Fruit fly (Drosophila melanogaster) whole organism, prepupa: ENCODE data around the gene NimB5.

Experiments
- Blimp-1 ChIP-seq: fragments of 200-800 bp; sonication (Bioruptor generic); optimal IDR thresholded peaks from 3 replicates; lab custom pipeline; 2017; ENCODE audit warnings: missing biosample characterization, missing genetic modification characterization, mild to moderate bottlenecking, moderate library complexity, missing genetic modification reagents
- CG11294 ChIP-seq: fragments of 200-800 bp; sonication (Bioruptor generic); IDR thresholded peaks from 2 replicates; pipeline ENCODE4 v1.3.6; 2022; ENCODE audit warnings: missing biosample characterization, missing genetic modification characterization
- CG11762 ChIP-seq: fragments of 200-800 bp; sonication (Bioruptor generic); optimal IDR thresholded peaks from 3 replicates; lab custom pipeline; 2016; ENCODE audit warnings: missing biosample characterization, missing genetic modification characterization; ENCODE audit not compliant: insufficient read depth
- CG11902 ChIP-seq: fragments of 200-800 bp; sonication (Bioruptor generic); optimal IDR thresholded peaks from 3 replicates; lab custom pipeline; 2016; ENCODE audit warnings: missing biosample characterization, missing genetic modification characterization
- CG15336 ChIP-seq: fragments of 200-800 bp; sonication (Bioruptor generic); IDR thresholded peaks from 2 replicates; pipeline ENCODE4 v1.3.6; 2022; ENCODE audit warnings: missing biosample characterization, missing genetic modification characterization
- CG1621 ChIP-seq: fragments of 200-800 bp; sonication (Bioruptor generic); optimal IDR thresholded peaks from 3 replicates; lab custom pipeline; 2018; ENCODE audit warnings: missing biosample characterization, mild to moderate bottlenecking, missing genetic modification characterization
- CG31627 ChIP-seq: fragments of 200-800 bp; sonication (Bioruptor generic); optimal IDR thresholded peaks from 3 replicates; lab custom pipeline; 2016; ENCODE audit warnings: missing biosample characterization, missing genetic modification characterization
- CG6163 ChIP-seq: fragments of 200-800 bp; sonication (Bioruptor generic); IDR thresholded peaks from 3 replicates; pipeline ENCODE4 v1.3.6; 2022; ENCODE audit warnings: missing biosample characterization, missing genetic modification characterization
- CG6808 ChIP-seq: fragments of 200-800 bp; sonication (Bioruptor generic); optimal IDR thresholded peaks from 3 replicates; lab custom pipeline; 2017; ENCODE audit warnings: missing biosample characterization, missing genetic modification characterization, mild to moderate bottlenecking, moderate library complexity, missing genetic modification reagents
- CG6854 ChIP-seq: fragments of 200-800 bp; sonication (Bioruptor generic); optimal IDR thresholded peaks from 2 replicates; lab custom pipeline; 2017; ENCODE audit warnings: missing biosample characterization, mild to moderate bottlenecking, missing genetic modification characterization
- CG9139 ChIP-seq: fragments of 200-800 bp; sonication (Bioruptor generic); optimal IDR thresholded peaks from 3 replicates; lab custom pipeline; 2017; ENCODE audit warnings: missing biosample characterization, mild to moderate bottlenecking, missing genetic modification characterization
- Ets21C ChIP-seq: fragments of 200-800 bp; sonication (Bioruptor generic); optimal IDR thresholded peaks from 3 replicates; lab custom pipeline; 2016; ENCODE audit warnings: missing biosample characterization, missing genetic modification characterization
- Ets96B ChIP-seq: fragments of 200-800 bp; optimal IDR thresholded peaks from 2 replicates; lab custom pipeline; 2019; ENCODE audit warnings: missing biosample characterization, mild to moderate bottlenecking, missing genetic modification characterization, moderate library complexity
- Gug ChIP-seq: fragments of 200-800 bp; sonication (Bioruptor generic); IDR thresholded peaks from 2 replicates; pipeline ENCODE4 v1.3.6; 2022; ENCODE audit warnings: missing biosample characterization, missing genetic modification characterization
- Sox14 ChIP-seq: fragments of 200-800 bp; sonication (Bioruptor generic); optimal IDR thresholded peaks from 3 replicates; lab custom pipeline; 2016; ENCODE audit warnings: missing biosample characterization, missing genetic modification characterization
- acj6 ChIP-seq: fragments of 200-800 bp; sonication (Bioruptor generic); optimal IDR thresholded peaks from 3 replicates; lab custom pipeline; 2016; ENCODE audit warnings: missing biosample characterization, missing genetic modification characterization
- dsx ChIP-seq: fragments of 200-800 bp; optimal IDR thresholded peaks from 3 replicates; lab custom pipeline; 2019; ENCODE audit warnings: missing biosample characterization, mild to moderate bottlenecking, missing genetic modification characterization, moderate library complexity; ENCODE audit not compliant: poor library complexity, severe bottlenecking
- eg ChIP-seq: fragments of 200-800 bp; sonication (Bioruptor generic); IDR thresholded peaks from 3 replicates; pipeline ENCODE4 v1.3.6; 2022; ENCODE audit warnings: missing biosample characterization, missing genetic modification characterization
- fkh ChIP-seq: fragments of 200-800 bp; sonication (Bioruptor generic); optimal IDR thresholded peaks from 3 replicates; lab custom pipeline; 2017; ENCODE audit warnings: missing biosample characterization, mild to moderate bottlenecking, missing genetic modification characterization, moderate library complexity
- lz ChIP-seq: fragments of 200-800 bp; sonication (Bioruptor generic); optimal IDR thresholded peaks from 3 replicates; lab custom pipeline; 2016; ENCODE audit warnings: missing biosample characterization, missing genetic modification characterization
- salr ChIP-seq, 2 experiments: fragments of 200-800 bp; sonication (Bioruptor generic); optimal IDR thresholded peaks; 3 replicates each; lab custom pipeline; 2016 to 2018; ENCODE audit warnings: missing biosample characterization in 2 of 2, missing genetic modification characterization in 2 of 2, mild to moderate bottlenecking in 1 of 2
- ss ChIP-seq, 2 experiments: fragments of 200-800 bp; sonication (Bioruptor generic); optimal IDR thresholded peaks; 2 replicates in 1 of 2; 3 replicates in 1 of 2; lab custom pipeline; 2017 to 2018; ENCODE audit warnings: mild to moderate bottlenecking in 2 of 2, missing biosample characterization in 2 of 2, missing genetic modification characterization in 2 of 2, moderate library complexity in 1 of 2

The NimB5 gene

dm6 chr2L:14020875-14021643 is 51.1 kb downstream of the NimB5 start (continued):
- TF ChIP-seq salr (GFP tag; optimal IDR thresholded peaks at IDR 0.05; lab: Kevin White, UChicago) = peak; percentile 44 to 84
- TF ChIP-seq CG6808 (GFP tag; lab: Kevin White, UChicago) = no peak
- peak; percentile 54 for TF ChIP-seq lz (GFP tag; lab: Kevin White, UChicago)
- TF ChIP-seq CG15336 (GFP tag; lab: Robert Waterston, UW) = peak; percentile 71
- TF ChIP-seq ss (GFP tag; optimal IDR thresholded peaks at IDR 0.05; lab: Kevin White, UChicago) = peak in 1 of 2 experiments; percentile 12
- peak; percentile 72 for TF ChIP-seq Sox14 (GFP tag; lab: Kevin White, UChicago)
- TF ChIP-seq CG9139 (GFP tag; lab: Kevin White, UChicago) = no peak
- TF ChIP-seq Ets21C (GFP tag; lab: Kevin White, UChicago) = peak; percentile 13
- TF ChIP-seq dsx (GFP tag; lab: Kevin White, UChicago) = peak; percentile 60
- no peak for TF ChIP-seq CG6854 (GFP tag; lab: Kevin White, UChicago)
- peak; percentile 63 for TF ChIP-seq acj6 (GFP tag; lab: Kevin White, UChicago)
- TF ChIP-seq Ets96B (tag; lab: Kevin White, UChicago) = peak; percentile 48
- TF ChIP-seq CG11902 (GFP tag; lab: Kevin White, UChicago) = peak; percentile 12
- TF ChIP-seq, all 60 proteins: peak for 48

DNA sequence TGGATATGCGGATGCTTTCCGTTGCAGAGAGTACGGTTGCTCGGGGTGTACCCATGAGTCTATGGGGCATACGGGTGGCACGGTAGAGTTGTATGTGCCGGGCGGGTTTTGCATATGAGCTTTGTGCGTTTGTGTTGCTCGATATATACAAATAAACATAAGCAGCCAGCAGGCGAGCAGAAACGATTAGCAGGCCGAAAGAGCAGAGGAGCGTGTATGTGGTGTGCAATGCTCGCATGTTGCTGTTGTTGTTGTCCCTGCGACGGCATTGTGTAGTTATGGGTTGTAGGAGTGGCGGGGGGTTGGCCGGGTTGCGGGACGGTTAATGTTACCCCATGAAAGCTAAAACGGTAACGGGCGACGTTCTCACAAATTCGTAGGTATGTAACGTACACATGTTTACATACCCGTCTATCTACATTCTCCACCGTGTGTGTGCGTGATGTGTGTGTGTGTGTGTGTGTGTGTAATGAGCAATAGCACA is 51.7 kb downstream of the NimB5 start:
- TF ChIP-seq salr (GFP tag; optimal IDR thresholded peaks at IDR 0.05; lab: Kevin White, UChicago) (peak in 1 of 2 experiments; percentile 4), CG6163 (GFP tag; lab: Robert Waterston, UW) (peak; percentile 41; the same call in 1 of the 3 replicates), CG31627 (no peak), CG11294 (GFP tag; lab: Robert Waterston, UW) (no peak), CG11902 (GFP tag; lab: Kevin White, UChicago) (no peak), Gug (GFP tag; lab: Robert Waterston, UW) (0 out of 2 replicates have a peak, but pooled peaks have one; percentile 4), fkh (GFP tag; lab: Kevin White, UChicago) (peak; percentile 97), Sox14 (GFP tag; lab: Kevin White, UChicago) (no peak), CG1621 (tag; lab: Kevin White, UChicago) (peak; percentile 96), Blimp-1 (GFP tag; lab: Kevin White, UChicago) (no peak), CG11762 (GFP tag; lab: Kevin White, UChicago) (no peak), eg (GFP tag; lab: Robert Waterston, UW) (no peak; the same call in 2 of the 3 replicates)
